Fruit fly (Drosophila melanogaster) whole organism, embryonic: ENCODE measurements around the gene ZnT63C.

Experiments
- Aef1 ChIP-seq: fragments of 200-800 bp; sonication (Bioruptor generic); IDR thresholded peaks from 3 replicates; pipeline ENCODE4 v1.3.6; 2022; ENCODE audit warnings: missing biosample characterization, missing genetic modification characterization
- Atf6 ChIP-seq: fragments of 200-800 bp; sonication (Bioruptor generic); IDR thresholded peaks from 2 replicates; pipeline ENCODE4 v1.3.6; 2022; ENCODE audit warnings: missing biosample characterization, missing genetic modification characterization
- B-H2 ChIP-seq: fragments of 200-800 bp; sonication (Bioruptor generic); optimal IDR thresholded peaks from 2 replicates; lab custom pipeline; 2018; ENCODE audit warnings: missing biosample characterization, mild to moderate bottlenecking, missing genetic modification characterization
- CG1024 ChIP-seq: fragments of 200-800 bp; sonication (Bioruptor generic); IDR thresholded peaks from 2 replicates; pipeline ENCODE4 v1.3.6; 2022; ENCODE audit warnings: missing biosample characterization, missing genetic modification characterization
- CG10462 ChIP-seq: fragments of 200-800 bp; sonication (Bioruptor generic); optimal IDR thresholded peaks from 2 replicates; lab custom pipeline; 2016; ENCODE audit warnings: missing biosample characterization, missing genetic modification characterization
- CG11696 ChIP-seq: fragments of 200-800 bp; sonication (Bioruptor generic); IDR thresholded peaks from 2 replicates; pipeline ENCODE4 v1.3.6; 2022; ENCODE audit warnings: missing biosample characterization, missing genetic modification characterization
- CG12155 ChIP-seq: fragments of 200-800 bp; sonication (Bioruptor generic); optimal IDR thresholded peaks from 3 replicates; lab custom pipeline; 2016; ENCODE audit warnings: missing biosample characterization, missing genetic modification characterization
- CG12391 ChIP-seq: fragments of 200-800 bp; sonication (Bioruptor generic); optimal IDR thresholded peaks from 3 replicates; lab custom pipeline; 2018; ENCODE audit warnings: missing biosample characterization, mild to moderate bottlenecking, missing genetic modification characterization, moderate library complexity
- CG12659 ChIP-seq: fragments of 200-800 bp; sonication (Bioruptor generic); optimal IDR thresholded peaks from 3 replicates; lab custom pipeline; 2017; ENCODE audit warnings: mild to moderate bottlenecking, missing biosample characterization, missing genetic modification reagents, missing genetic modification characterization
- CG13123 ChIP-seq: fragments of 200-800 bp; sonication (Bioruptor generic); optimal IDR thresholded peaks from 2 replicates; lab custom pipeline; 2016; ENCODE audit warnings: missing biosample characterization, missing genetic modification characterization
- CG13424 ChIP-seq: fragments of 200-800 bp; sonication (Bioruptor generic); optimal IDR thresholded peaks from 2 replicates; lab custom pipeline; 2019; ENCODE audit warnings: missing biosample characterization, mild to moderate bottlenecking, missing genetic modification characterization, moderate library complexity
- CG15514 ChIP-seq: fragments of 200-800 bp; sonication (Bioruptor generic); optimal IDR thresholded peaks from 3 replicates; lab custom pipeline; 2017; ENCODE audit warnings: missing biosample characterization, missing genetic modification characterization, mild to moderate bottlenecking, moderate library complexity, missing genetic modification reagents
- CG1603 ChIP-seq: fragments of 200-800 bp; sonication (Bioruptor generic); optimal IDR thresholded peaks from 2 replicates; lab custom pipeline; 2019; ENCODE audit warnings: missing biosample characterization, mild to moderate bottlenecking, missing genetic modification characterization, moderate library complexity
- CG1647 ChIP-seq: fragments of 200-800 bp; sonication (Bioruptor generic); optimal IDR thresholded peaks from 3 replicates; lab custom pipeline; 2016; ENCODE audit warnings: missing biosample characterization, missing genetic modification characterization
- CG16813 ChIP-seq: fragments of 200-800 bp; sonication (Bioruptor generic); IDR thresholded peaks from 3 replicates; pipeline ENCODE4 v1.3.6; 2022; ENCODE audit warnings: missing biosample characterization, missing genetic modification characterization; ENCODE audit not compliant: partially characterized antibody
- CG17568 ChIP-seq: fragments of 200-800 bp; sonication (Bioruptor generic); optimal IDR thresholded peaks from 2 replicates; lab custom pipeline; 2018; ENCODE audit warnings: missing biosample characterization, mild to moderate bottlenecking, missing genetic modification characterization, moderate library complexity
- CG17802 ChIP-seq: fragments of 200-800 bp; sonication (Bioruptor generic); optimal IDR thresholded peaks from 2 replicates; lab custom pipeline; 2018; ENCODE audit warnings: missing biosample characterization, mild to moderate bottlenecking, missing genetic modification characterization, moderate library complexity
- CG2202 ChIP-seq: fragments of 200-800 bp; sonication (Bioruptor generic); optimal IDR thresholded peaks from 2 replicates; lab custom pipeline; 2018; ENCODE audit warnings: missing biosample characterization, mild to moderate bottlenecking, missing genetic modification characterization
- CG30020 ChIP-seq: fragments of 200-800 bp; optimal IDR thresholded peaks from 2 replicates; lab custom pipeline; 2019; ENCODE audit warnings: missing biosample characterization, mild to moderate bottlenecking, missing genetic modification characterization, moderate library complexity
- CG32532 ChIP-seq: fragments of 200-800 bp; sonication (Bioruptor generic); IDR thresholded peaks from 2 replicates; pipeline ENCODE4 v1.3.6; 2022; ENCODE audit warnings: missing biosample characterization, missing genetic modification characterization
- CG32772 ChIP-seq: fragments of 200-800 bp; sonication (Bioruptor generic); IDR thresholded peaks from 2 replicates; pipeline ENCODE4 v1.3.6; 2022; ENCODE audit warnings: missing biosample characterization, missing genetic modification characterization
- CG33213 ChIP-seq: fragments of 200-800 bp; sonication (Bioruptor generic); optimal IDR thresholded peaks from 3 replicates; lab custom pipeline; 2016; ENCODE audit warnings: missing biosample characterization, missing genetic modification characterization
- CG4617 ChIP-seq: fragments of 200-800 bp; sonication (Bioruptor generic); optimal IDR thresholded peaks from 3 replicates; lab custom pipeline; 2016; ENCODE audit warnings: missing biosample characterization, missing genetic modification characterization, borderline replicate concordance
- CG6254 ChIP-seq: fragments of 200-800 bp; sonication (Bioruptor generic); optimal IDR thresholded peaks from 3 replicates; lab custom pipeline; 2017; ENCODE audit warnings: mild to moderate bottlenecking, missing biosample characterization, missing genetic modification reagents, missing genetic modification characterization
- CG7745 ChIP-seq: fragments of 200-800 bp; sonication (Bioruptor generic); optimal IDR thresholded peaks from 2 replicates; lab custom pipeline; 2018; ENCODE audit warnings: missing biosample characterization, mild to moderate bottlenecking, missing genetic modification characterization, moderate library complexity
- CG7786 ChIP-seq: fragments of 200-800 bp; sonication (Bioruptor generic); optimal IDR thresholded peaks from 2 replicates; lab custom pipeline; 2016; ENCODE audit warnings: missing biosample characterization, missing genetic modification characterization
- Dbx ChIP-seq: fragments of 200-800 bp; sonication (Bioruptor generic); IDR thresholded peaks from 3 replicates; pipeline ENCODE4 v1.3.6; 2022; ENCODE audit warnings: missing biosample characterization, missing genetic modification characterization
- Doc2 ChIP-seq: fragments of 200-800 bp; sonication (Bioruptor generic); IDR thresholded peaks from 2 replicates; pipeline ENCODE4 v1.3.6; 2022; ENCODE audit warnings: missing biosample characterization, missing genetic modification characterization
- Drgx ChIP-seq: fragments of 200-800 bp; sonication (Bioruptor generic); IDR thresholded peaks from 2 replicates; pipeline ENCODE4 v1.3.6; 2022; ENCODE audit warnings: missing biosample characterization, missing genetic modification characterization
- E2f1 ChIP-seq: fragments of 200-800 bp; sonication (Bioruptor generic); IDR thresholded peaks from 2 replicates; pipeline ENCODE4 v1.3.6; 2022; ENCODE audit warnings: missing biosample characterization, missing genetic modification characterization
- Ets65A ChIP-seq: fragments of 200-800 bp; sonication (Bioruptor generic); peaks from one replicate; lab custom pipeline; 2016; ENCODE audit warnings: missing biosample characterization, missing genetic modification characterization
- H15 ChIP-seq: fragments of 200-800 bp; sonication (Bioruptor generic); IDR thresholded peaks from 3 replicates; pipeline ENCODE4 v1.3.6; 2022; ENCODE audit warnings: missing biosample characterization, missing genetic modification characterization
- MESR4 ChIP-seq: fragments of 200-800 bp; sonication (Bioruptor generic); optimal IDR thresholded peaks from 2 replicates; lab custom pipeline; 2018; ENCODE audit warnings: missing biosample characterization, mild to moderate bottlenecking, missing genetic modification characterization, moderate library complexity
- Nf-YC ChIP-seq: fragments of 200-800 bp; optimal IDR thresholded peaks from 3 replicates; lab custom pipeline; 2019; ENCODE audit warnings: missing biosample characterization, mild to moderate bottlenecking, missing genetic modification characterization, moderate library complexity
- Poxn ChIP-seq: fragments of 200-800 bp; sonication (Bioruptor generic); IDR thresholded peaks from 2 replicates; pipeline ENCODE4 v1.3.6; 2022; ENCODE audit warnings: missing biosample characterization, missing genetic modification characterization
- Ptx1 ChIP-seq: fragments of 200-800 bp; sonication (Bioruptor generic); IDR thresholded peaks from 2 replicates; pipeline ENCODE4 v1.3.6; 2022; ENCODE audit warnings: missing biosample characterization, missing genetic modification characterization
- Sox100B ChIP-seq: fragments of 200-800 bp; sonication (Bioruptor generic); optimal IDR thresholded peaks from 3 replicates; lab custom pipeline; 2018; ENCODE audit warnings: missing biosample characterization, mild to moderate bottlenecking, missing genetic modification characterization
- ap ChIP-seq: fragments of 200-800 bp; sonication (Bioruptor generic); IDR thresholded peaks from 2 replicates; pipeline ENCODE4 v1.3.6; 2022; ENCODE audit warnings: missing biosample characterization, missing genetic modification characterization
- bsh ChIP-seq, 2 experiments: fragments of 200-800 bp; sonication (Bioruptor generic); optimal IDR thresholded peaks; 2 replicates each; lab custom pipeline; 2017 to 2018; ENCODE audit warnings: mild to moderate bottlenecking in 2 of 2, missing biosample characterization in 2 of 2, missing genetic modification characterization in 2 of 2, moderate library complexity in 1 of 2
- cad ChIP-seq: fragments of >200 bp; optimal IDR thresholded peaks from 2 replicates; lab custom pipeline; 2017; ENCODE audit warnings: missing biosample characterization, missing genetic modification characterization
- cato ChIP-seq: fragments of 200-800 bp; sonication (Bioruptor generic); optimal IDR thresholded peaks from 2 replicates; lab custom pipeline; 2016; ENCODE audit warnings: missing biosample characterization, missing genetic modification characterization, borderline replicate concordance
- croc ChIP-seq: fragments of 200-800 bp; sonication (Bioruptor generic); conservative IDR thresholded peaks from 3 replicates; pipeline ENCODE4 v1.3.6; 2022; ENCODE audit warnings: missing biosample characterization, missing genetic modification characterization
- gem ChIP-seq: fragments of 200-800 bp; sonication (Bioruptor generic); optimal IDR thresholded peaks from 2 replicates; lab custom pipeline; 2019; ENCODE audit warnings: missing biosample characterization, mild to moderate bottlenecking, missing genetic modification characterization, moderate library complexity
- jumu ChIP-seq: fragments of 200-800 bp; sonication (Bioruptor generic); optimal IDR thresholded peaks from 3 replicates; lab custom pipeline; 2016; ENCODE audit warnings: missing biosample characterization, missing genetic modification characterization
- kni ChIP-seq: fragments of 200-800 bp; sonication (Bioruptor generic); optimal IDR thresholded peaks from 3 replicates; lab custom pipeline; 2017; ENCODE audit warnings: mild to moderate bottlenecking, missing biosample characterization, missing genetic modification reagents, missing genetic modification characterization
- pb ChIP-seq: fragments of 200-800 bp; sonication (Bioruptor generic); optimal IDR thresholded peaks from 3 replicates; lab custom pipeline; 2016; ENCODE audit warnings: missing biosample characterization, missing genetic modification characterization
- schlank ChIP-seq: fragments of 200-800 bp; sonication (Bioruptor generic); optimal IDR thresholded peaks from 2 replicates; lab custom pipeline; 2018; ENCODE audit warnings: missing biosample characterization, mild to moderate bottlenecking, missing genetic modification characterization
- yki ChIP-seq: fragments of >200 bp; optimal IDR thresholded peaks from 3 replicates; lab custom pipeline; 2018

The ZnT63C gene

dm6 chr3L:3319223-3319643 is 15.7 kb downstream of the ZnT63C start, which contains the start of the genes PIG-C, CG12016 and Dpm2 (continued):
- peak; percentile 85 for TF ChIP-seq CG4617 (GFP tag; lab: Kevin White, UChicago)
- peak; percentile 65 for TF ChIP-seq jumu (GFP tag; lab: Kevin White, UChicago)
- no peak for TF ChIP-seq MESR4 (GFP tag; lab: Kevin White, UChicago)
- TF ChIP-seq, all 482 proteins: peak for 309

DNA sequence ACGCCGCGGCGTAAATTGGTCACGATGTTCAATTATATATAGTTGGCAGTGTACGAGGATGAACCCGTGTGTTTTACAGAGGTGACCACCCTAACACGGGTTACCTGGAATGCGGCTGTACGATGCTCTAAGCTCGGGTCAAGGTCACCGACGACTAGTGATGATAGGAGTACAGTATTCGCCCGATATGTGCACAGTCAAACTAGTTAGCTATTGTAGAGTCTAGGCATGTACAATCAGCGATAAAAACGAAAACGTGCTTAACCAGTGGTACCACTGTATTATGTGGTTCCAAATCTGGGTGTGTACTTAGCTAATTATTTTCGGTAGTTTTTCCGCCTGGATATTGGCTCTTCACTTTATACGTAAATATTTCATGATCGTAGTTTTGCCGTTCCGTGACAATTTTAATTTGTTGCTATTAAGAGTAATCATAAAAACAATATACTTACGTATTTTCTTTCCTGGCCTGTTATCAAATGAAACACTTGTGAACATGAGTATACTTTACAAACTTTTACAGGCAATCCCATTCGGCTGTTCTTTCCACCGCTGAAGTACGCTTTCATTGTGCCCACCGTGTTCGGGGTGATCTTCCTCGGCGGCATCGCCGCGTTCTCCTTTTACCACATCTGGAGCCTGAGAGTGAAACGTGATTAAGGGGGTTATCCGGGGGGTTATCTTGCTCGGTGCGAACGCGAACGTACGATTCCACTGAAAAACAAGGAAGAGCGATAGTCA is 16.7 kb downstream of the ZnT63C start:
- no peak for TF ChIP-seq Doc2 (GFP tag; lab: Robert Waterston, UW)
- TF ChIP-seq Atf6 = peak; percentile 43; the same call in 1 of the 2 replicates
- no peak for TF ChIP-seq Sox100B (GFP tag; lab: Kevin White, UChicago)
- TF ChIP-seq B-H2 (GFP tag; lab: Kevin White, UChicago) = no peak
- TF ChIP-seq Aef1 (GFP tag; lab: Robert Waterston, UW) = no peak
- TF ChIP-seq CG13123 = no peak
- TF ChIP-seq CG1647 = peak; percentile 17
- peak; percentile 32 for TF ChIP-seq gem
- peak in 1 of 2 experiments; percentile 13 for TF ChIP-seq bsh (GFP tag; optimal IDR thresholded peaks at IDR 0.05; lab: Kevin White, UChicago)
- no peak for TF ChIP-seq CG2202 (tag; lab: Kevin White, UChicago)
- TF ChIP-seq E2f1 (GFP tag; lab: Robert Waterston, UW) = no peak
- TF ChIP-seq Poxn (GFP tag; lab: Robert Waterston, UW) = no peak
- no peak for TF ChIP-seq CG12391
- no peak for TF ChIP-seq CG33213 (GFP tag; lab: Kevin White, UChicago)
- no peak for TF ChIP-seq MESR4 (GFP tag; lab: Kevin White, UChicago)
- TF ChIP-seq schlank = no peak
- no peak for TF ChIP-seq Dbx
- TF ChIP-seq croc (GFP tag; lab: Robert Waterston, UW) = no peak
- no peak for TF ChIP-seq H15 (GFP tag; lab: Robert Waterston, UW)
- peak; percentile 44 for TF ChIP-seq Ets65A (GFP tag; lab: Kevin White, UChicago)
- TF ChIP-seq CG32772 (GFP tag; lab: Robert Waterston, UW) = peak; percentile 35; the same call in 1 of the 2 replicates
- TF ChIP-seq CG1603 (tag; lab: Kevin White, UChicago) = no peak
- no peak for TF ChIP-seq CG7786 (GFP tag; lab: Kevin White, UChicago)
- no peak for TF ChIP-seq pb (GFP tag; lab: Kevin White, UChicago)
- no peak for TF ChIP-seq ap
- no peak for TF ChIP-seq CG15514 (GFP tag; lab: Kevin White, UChicago)
- TF ChIP-seq Ptx1 (GFP tag; lab: Robert Waterston, UW) = peak; percentile 38; the same call in 1 of the 2 replicates
- TF ChIP-seq CG1024 = no peak
- TF ChIP-seq cad (GFP tag; lab: Kevin White, UChicago) = no peak
- TF ChIP-seq Nf-YC (tag; lab: Kevin White, UChicago) = no peak
- TF ChIP-seq CG10462 = no peak
- TF ChIP-seq CG6254 = no peak
- TF ChIP-seq CG17568 (GFP tag; lab: Kevin White, UChicago) = no peak
- TF ChIP-seq CG13424 (tag; lab: Kevin White, UChicago) = peak; percentile 3
- TF ChIP-seq CG16813 (GFP tag; lab: Robert Waterston, UW) = no peak
- TF ChIP-seq Drgx (GFP tag; lab: Robert Waterston, UW) = no peak
- TF ChIP-seq CG17802 = no peak
- TF ChIP-seq CG7745 (tag; lab: Kevin White, UChicago) = no peak
- no peak for TF ChIP-seq CG30020 (tag; lab: Kevin White, UChicago)
- TF ChIP-seq CG12155 (GFP tag; lab: Kevin White, UChicago) = no peak
- no peak for TF ChIP-seq cato (GFP tag; lab: Kevin White, UChicago)
- TF ChIP-seq kni = no peak
- TF ChIP-seq CG32532 = peak; percentile 66
- TF ChIP-seq CG11696 = no peak
- no peak for TF ChIP-seq yki (lab: Kevin White, UChicago)
- TF ChIP-seq CG12659 (GFP tag; lab: Kevin White, UChicago) = no peak
